Worm (Caenorhabditis elegans): Measurements from ENCODE around the gene Y41D4B.11.

DNA sequence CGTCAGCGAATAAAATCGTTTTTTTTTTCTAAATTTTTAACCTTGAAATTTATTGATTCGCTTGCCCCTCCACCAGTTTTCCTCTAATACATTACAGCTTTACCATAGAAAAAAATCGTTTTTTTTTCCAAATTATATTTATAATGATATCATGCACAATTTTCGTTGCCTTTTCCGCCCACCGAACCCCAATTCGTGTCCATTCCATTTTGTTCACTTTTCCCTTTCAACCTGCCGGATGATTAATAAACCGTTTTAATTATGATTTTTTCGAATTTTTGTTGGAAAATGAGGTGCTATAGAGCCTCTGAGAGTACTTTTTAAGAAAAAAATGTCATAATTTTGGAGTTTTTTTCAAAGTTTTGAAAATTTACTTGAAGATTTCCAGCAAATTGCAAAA lies 4.2 kb upstream of the Y41D4B.11 start, which contains the start of gene set-23:
- TF ChIP-seq ztf-26 (tag; optimal IDR thresholded peaks at IDR 0.05) (no peak), ztf-28 (GFP tag; IDR thresholded peaks at IDR 0.05) (no peak), Y53G8AR.9 (GFP tag; conservative IDR thresholded peaks at IDR 0.05) (no peak), lin-35 (GFP tag; optimal IDR thresholded peaks at IDR 0.05) (no peak), cebp-1 (GFP tag; IDR thresholded peaks at IDR 0.05) (no peak), cebp-1 (tag; optimal IDR thresholded peaks at IDR 0.05) (no peak), repo-1 (tag; optimal IDR thresholded peaks at IDR 0.05) (no peak), hsf-1 (GFP tag; IDR thresholded peaks at IDR 0.05) (no peak)
